Worm (Caenorhabditis elegans): ENCODE data around the gene alh-9.

The alh-9 gene

ce11 chrIII:5853240-5853639 is 2.6 kb upstream of the alh-9 start, which contains the start of gene ddx-23 (continued):
- TF ChIP-seq sem-4 (tag; optimal IDR thresholded peaks at IDR 0.05), result no peak

DNA sequence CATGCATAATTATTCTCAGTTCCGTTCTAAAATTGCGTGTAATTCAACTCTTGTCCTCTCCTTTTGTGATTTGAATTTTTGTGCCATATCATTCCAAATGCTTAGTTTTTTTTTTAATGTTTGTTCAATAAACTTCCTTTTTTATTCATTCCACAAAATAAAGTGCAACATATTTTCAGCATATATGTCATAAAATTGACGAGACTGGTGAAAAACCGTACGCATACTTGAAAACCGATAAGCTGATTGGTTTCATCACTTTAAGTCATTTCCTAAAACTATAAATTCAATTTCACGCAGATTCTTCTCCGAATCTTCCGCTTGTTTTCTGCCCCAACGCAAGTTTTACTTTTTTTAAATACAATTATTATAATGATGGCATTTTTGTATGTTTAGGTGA is 3.2 kb downstream of the alh-9 start, which contains the start of gene dpf-4:
dpf-4 (plus strand) TSS at position 301 of the 400 bp plus-strand sequence.
- TF ChIP-seq ztf-4 (tag; optimal IDR thresholded peaks at IDR 0.05), result no peak
- no peak for TF ChIP-seq ztf-1 (GFP tag; conservative IDR thresholded peaks at IDR 0.05)
- TF ChIP-seq mab-5 (tag; optimal IDR thresholded peaks at IDR 0.05), result no peak
- TF ChIP-seq elt-3 (tag; optimal IDR thresholded peaks at IDR 0.05), result no peak
- no peak for TF ChIP-seq sma-9 (GFP tag; optimal IDR thresholded peaks at IDR 0.05)
- TF ChIP-seq sma-9 (tag; optimal IDR thresholded peaks at IDR 0.05), result no peak
- no peak for TF ChIP-seq nhr-237 (tag; optimal IDR thresholded peaks at IDR 0.05)
- TF ChIP-seq nhr-6 (tag; optimal IDR thresholded peaks at IDR 0.05), result no peak
- no peak for TF ChIP-seq nhr-12 (tag; optimal IDR thresholded peaks at IDR 0.05)
- no peak for TF ChIP-seq Y55F3AM.14 (GFP tag; optimal IDR thresholded peaks at IDR 0.05)
- TF ChIP-seq nhr-11 (tag; optimal IDR thresholded peaks at IDR 0.05), result no peak
- TF ChIP-seq nhr-23 (tag; optimal IDR thresholded peaks at IDR 0.05), result no peak
- no peak for TF ChIP-seq skn-1 (tag; optimal IDR thresholded peaks at IDR 0.05)
- no peak for TF ChIP-seq nhr-129 (tag; optimal IDR thresholded peaks at IDR 0.05)
- no peak for TF ChIP-seq lsy-2 (tag; optimal IDR thresholded peaks at IDR 0.05)
- TF ChIP-seq zag-1 (tag; optimal IDR thresholded peaks at IDR 0.05), result no peak

ce11 chrIII:5863774-5864173 is 8.0 kb downstream of the alh-9 start, which contains the start of gene dnpp-1:
TSS of gene dnpp-1 (minus strand) at chrIII:5863803.
- TF ChIP-seq crh-2 (tag; optimal IDR thresholded peaks at IDR 0.05) (peak; percentile 63), lin-39 (tag; optimal IDR thresholded peaks at IDR 0.05) (no peak), nhr-6 (tag; optimal IDR thresholded peaks at IDR 0.05) (no peak), skn-1 (tag; optimal IDR thresholded peaks at IDR 0.05) (peak; percentile 72), lsy-2 (tag; optimal IDR thresholded peaks at IDR 0.05) (no peak), fos-1 (tag; optimal IDR thresholded peaks at IDR 0.05) (peak; percentile 87), nhr-12 (tag; optimal IDR thresholded peaks at IDR 0.05) (no peak)

DNA sequence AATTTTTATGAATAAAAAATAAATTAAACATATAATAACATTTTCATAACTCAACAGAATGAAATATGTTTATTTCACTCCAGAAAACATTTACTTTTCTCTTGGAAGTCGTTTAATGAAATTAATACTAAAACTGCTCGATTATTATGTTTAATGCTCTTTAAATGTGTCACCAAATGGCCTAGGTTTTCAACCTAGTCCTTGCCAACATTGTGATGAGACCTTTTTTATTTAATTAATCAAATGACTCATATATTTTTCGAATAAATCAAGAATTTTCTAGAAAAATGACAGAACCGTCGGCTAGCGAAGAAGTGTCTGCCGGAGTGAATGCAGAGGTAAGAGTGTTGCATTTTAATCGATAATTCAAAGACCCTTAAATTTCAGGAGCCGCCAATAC is 8.5 kb downstream of the alh-9 start, which contains the start of gene rabn-5:
rabn-5 (plus strand) TSS at position 284 of the 400 bp plus-strand sequence.
- TF ChIP-seq fos-1 (tag; optimal IDR thresholded peaks at IDR 0.05) (peak; percentile 57), zag-1 (tag; optimal IDR thresholded peaks at IDR 0.05) (no peak), nhr-25 (tag; optimal IDR thresholded peaks at IDR 0.05) (no peak), C34F6.9 (tag; optimal IDR thresholded peaks at IDR 0.05) (peak; percentile 53)

ce11 chrIII:5868401-5868800 is 12.6 kb downstream of the alh-9 start, which contains the start of gene eng-1:
TSS of gene eng-1 (minus strand) at chrIII:5868501.
- TF ChIP-seq nhr-77 (tag; optimal IDR thresholded peaks at IDR 0.05) (no peak), ztf-4 (tag; optimal IDR thresholded peaks at IDR 0.05) (no peak), sem-4 (tag; optimal IDR thresholded peaks at IDR 0.05) (no peak), blmp-1 (tag; optimal IDR thresholded peaks at IDR 0.05; ENCODE audit: insufficient read depth) (no peak)

ce11 chrIII:5869429-5869828 is 13.6 kb downstream of the alh-9 start, which contains the start of gene F01F1.15:
TSS of gene F01F1.15 (minus strand) at chrIII:5869529.
- TF ChIP-seq Y55F3AM.14 (GFP tag; optimal IDR thresholded peaks at IDR 0.05) (no peak), ztf-11 (tag; optimal IDR thresholded peaks at IDR 0.05) (no peak), mab-5 (tag; optimal IDR thresholded peaks at IDR 0.05) (no peak), gmeb-1 (tag; optimal IDR thresholded peaks at IDR 0.05) (no peak), lin-11 (tag; optimal IDR thresholded peaks at IDR 0.05) (no peak), egl-27 (tag; optimal IDR thresholded peaks at IDR 0.05) (no peak), ztf-1 (GFP tag; conservative IDR thresholded peaks at IDR 0.05) (no peak), peb-1 (tag; optimal IDR thresholded peaks at IDR 0.05) (no peak), sma-3 (GFP tag; optimal IDR thresholded peaks at IDR 0.05) (no peak), C34F6.9 (tag; optimal IDR thresholded peaks at IDR 0.05) (no peak)

DNA sequence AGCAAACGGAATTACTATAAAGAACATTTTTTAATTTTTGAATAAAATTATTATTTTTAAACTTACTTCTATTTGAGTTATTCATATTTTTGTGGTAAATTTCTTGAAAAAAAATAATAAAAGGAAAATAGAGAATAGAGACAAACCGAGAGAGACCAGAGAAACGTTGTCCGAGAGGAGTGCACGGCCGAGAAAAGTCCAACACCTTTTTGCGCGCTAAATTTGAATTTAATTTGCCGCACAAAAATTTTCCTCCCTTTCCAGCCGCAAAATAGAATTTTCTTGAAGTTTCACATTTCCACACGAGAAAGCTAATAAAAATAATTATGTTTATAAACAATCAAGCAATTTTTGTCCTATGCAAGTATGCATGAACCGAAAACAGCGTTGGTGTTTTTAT is 15.9 kb downstream of the alh-9 start, which contains the start of the genes F01F1.11 and F01F1.3:
F01F1.11 (minus strand) TSS at position 118 of the 400 bp plus-strand sequence.
F01F1.3 (plus strand) TSS at position 179 of the 400 bp plus-strand sequence.
- no peak for TF ChIP-seq mbf-1 (tag; optimal IDR thresholded peaks at IDR 0.05)
- TF ChIP-seq ama-1 (optimal IDR thresholded peaks at IDR 0.05), result no peak
- peak; percentile 40 for TF ChIP-seq nhr-129 (tag; optimal IDR thresholded peaks at IDR 0.05)
- peak; percentile 95 for TF ChIP-seq gmeb-1 (tag; optimal IDR thresholded peaks at IDR 0.05)
- no peak for TF ChIP-seq dmd-4 (tag; optimal IDR thresholded peaks at IDR 0.05)
- no peak for TF ChIP-seq unc-62 (GFP tag; optimal IDR thresholded peaks at IDR 0.05)
- TF ChIP-seq Y55F3AM.14 (GFP tag; optimal IDR thresholded peaks at IDR 0.05), result no peak
- TF ChIP-seq ztf-1 (GFP tag; conservative IDR thresholded peaks at IDR 0.05), result no peak
- no peak for TF ChIP-seq nhr-11 (tag; optimal IDR thresholded peaks at IDR 0.05)
- no peak for TF ChIP-seq unc-39 (tag; optimal IDR thresholded peaks at IDR 0.05)
- peak; percentile 84 for TF ChIP-seq unc-55 (GFP tag; optimal IDR thresholded peaks at IDR 0.05)
- TF ChIP-seq ztf-4 (tag; optimal IDR thresholded peaks at IDR 0.05), result peak; percentile 5
- no peak for TF ChIP-seq nhr-10 (tag; optimal IDR thresholded peaks at IDR 0.05)
- TF ChIP-seq R02D3.7 (tag; optimal IDR thresholded peaks at IDR 0.05), result no peak
- peak; percentile 8 for TF ChIP-seq sem-4 (tag; optimal IDR thresholded peaks at IDR 0.05)
- peak; percentile 88 for TF ChIP-seq sma-3 (GFP tag; optimal IDR thresholded peaks at IDR 0.05)
- peak; percentile 68 for TF ChIP-seq egl-27 (tag; optimal IDR thresholded peaks at IDR 0.05)
- TF ChIP-seq snpc-4 (tag; optimal IDR thresholded peaks at IDR 0.05), result peak; percentile 30
- no peak for TF ChIP-seq alr-1 (tag; optimal IDR thresholded peaks at IDR 0.05)
- no peak for TF ChIP-seq nhr-237 (tag; optimal IDR thresholded peaks at IDR 0.05)
- no peak for TF ChIP-seq ztf-11 (tag; optimal IDR thresholded peaks at IDR 0.05)
- no peak for TF ChIP-seq ZK546.5 (tag; optimal IDR thresholded peaks at IDR 0.05)

All from whole organism, L2 larva.